Worm (Caenorhabditis elegans) whole organism, L2 larva: Measurements from ENCODE around the gene Y70C5C.1.

Source experiments
- F13H6.1 ChIP-seq: sonication (generic microtip); optimal IDR thresholded peaks from 2 replicates; lab custom pipeline; 2016; ENCODE audit warnings: missing genetic modification characterization, missing compliant biosample characterization
- R02D3.7 ChIP-seq: fragments of 150-350 bp; optimal IDR thresholded peaks from 2 replicates; lab custom pipeline; 2014; ENCODE audit warnings: missing biosample characterization, missing genetic modification characterization
- Y55F3AM.14 ChIP-seq: fragments of 200-800 bp; sonication (Bioruptor generic); optimal IDR thresholded peaks from 2 replicates; lab custom pipeline; 2018; ENCODE audit warnings: mild to moderate bottlenecking, missing genetic modification characterization, missing compliant biosample characterization
- ZK546.5 ChIP-seq: sonication (generic microtip); optimal IDR thresholded peaks from 2 replicates; lab custom pipeline; 2017; ENCODE audit warnings: missing biosample characterization, missing genetic modification characterization
- alr-1 ChIP-seq: fragments of 150-350 bp; optimal IDR thresholded peaks from 2 replicates; lab custom pipeline; 2014; ENCODE audit warnings: missing biosample characterization, missing genetic modification characterization
- aly-2 ChIP-seq: fragments of 150-350 bp; optimal IDR thresholded peaks from 2 replicates; lab custom pipeline; 2014; ENCODE audit warnings: missing biosample characterization, missing genetic modification characterization
- ama-1 ChIP-seq: fragments of 150-350 bp; optimal IDR thresholded peaks from 2 replicates; lab custom pipeline; 2018; ENCODE audit warnings: inconsistent platforms
- blmp-1 ChIP-seq: sonication (generic microtip); optimal IDR thresholded peaks from 2 replicates; lab custom pipeline; 2017; ENCODE audit warnings: missing genetic modification characterization, mild to moderate bottlenecking, missing compliant biosample characterization, antibody characterized with exemption, moderate library complexity; ENCODE audit not compliant: insufficient read depth
- ceh-16 ChIP-seq: fragments of 150-350 bp; optimal IDR thresholded peaks from 2 replicates; lab custom pipeline; 2014; ENCODE audit warnings: missing biosample characterization, missing genetic modification characterization
- crh-2 ChIP-seq: sonication (generic microtip); optimal IDR thresholded peaks from 2 replicates; lab custom pipeline; 2017; ENCODE audit warnings: missing biosample characterization, missing genetic modification characterization
- egl-27 ChIP-seq: sonication (generic microtip); optimal IDR thresholded peaks from 3 replicates; lab custom pipeline; 2017; ENCODE audit warnings: missing biosample characterization, missing genetic modification reagents, missing genetic modification characterization
- elt-1 ChIP-seq: fragments of 150-350 bp; optimal IDR thresholded peaks from 2 replicates; lab custom pipeline; 2014; ENCODE audit warnings: missing biosample characterization, missing genetic modification characterization
- elt-3 ChIP-seq: sonication (generic microtip); optimal IDR thresholded peaks from 2 replicates; lab custom pipeline; 2017; ENCODE audit warnings: missing biosample characterization, missing genetic modification characterization
- fos-1 ChIP-seq: fragments of 150-350 bp; optimal IDR thresholded peaks from 2 replicates; lab custom pipeline; 2014; ENCODE audit warnings: missing biosample characterization, missing genetic modification characterization
- lin-39 ChIP-seq: fragments of 150-350 bp; optimal IDR thresholded peaks from 2 replicates; lab custom pipeline; 2014; ENCODE audit warnings: missing biosample characterization, missing genetic modification reagents, missing genetic modification characterization
- lsy-2 ChIP-seq, 2 experiments: fragments of 150-350 bp in 1 of 2; sonication (generic microtip) in 1 of 2; optimal IDR thresholded peaks; 2 replicates each; lab custom pipeline; 2014 to 2017; ENCODE audit warnings: missing biosample characterization in 2 of 2, missing genetic modification characterization in 2 of 2
- mab-5 ChIP-seq: fragments of 150-350 bp; optimal IDR thresholded peaks from 2 replicates; lab custom pipeline; 2014; ENCODE audit warnings: missing biosample characterization, missing genetic modification characterization
- nhr-12 ChIP-seq: fragments of 150-350 bp; optimal IDR thresholded peaks from 2 replicates; lab custom pipeline; 2014; ENCODE audit warnings: missing biosample characterization, missing genetic modification characterization
- nhr-129 ChIP-seq: fragments of 150-350 bp; optimal IDR thresholded peaks from 2 replicates; lab custom pipeline; 2014; ENCODE audit warnings: missing biosample characterization, missing genetic modification characterization
- nhr-21 ChIP-seq: fragments of 150-350 bp; optimal IDR thresholded peaks from 2 replicates; lab custom pipeline; 2014; ENCODE audit warnings: missing biosample characterization, missing genetic modification characterization
- nhr-237 ChIP-seq: fragments of 150-350 bp; optimal IDR thresholded peaks from 2 replicates; lab custom pipeline; 2014; ENCODE audit warnings: missing biosample characterization, missing genetic modification characterization
- nhr-25 ChIP-seq: fragments of 150-350 bp; sonication (generic microtip); optimal IDR thresholded peaks from 3 replicates; lab custom pipeline; 2014; ENCODE audit warnings: missing biosample characterization, missing genetic modification characterization
- nhr-6 ChIP-seq: fragments of 150-350 bp; optimal IDR thresholded peaks from 2 replicates; lab custom pipeline; 2014; ENCODE audit warnings: missing biosample characterization, missing genetic modification characterization
- nhr-77 ChIP-seq: fragments of 150-350 bp; optimal IDR thresholded peaks from 2 replicates; lab custom pipeline; 2014; ENCODE audit warnings: missing biosample characterization, missing genetic modification characterization
- sem-4 ChIP-seq: fragments of 150-350 bp; optimal IDR thresholded peaks from 2 replicates; lab custom pipeline; 2014; ENCODE audit warnings: missing biosample characterization, missing genetic modification reagents, missing genetic modification characterization
- skn-1 ChIP-seq: sonication (generic microtip); optimal IDR thresholded peaks from 2 replicates; lab custom pipeline; 2017; ENCODE audit warnings: missing biosample characterization, missing genetic modification characterization
- sma-9 ChIP-seq, 2 experiments: fragments of 150-350 bp in 1 of 2; sonication (generic microtip) in 1 of 2; optimal IDR thresholded peaks; 2 replicates each; lab custom pipeline; 2014 to 2016; ENCODE audit warnings: missing genetic modification characterization in 2 of 2, mild to moderate bottlenecking in 1 of 2, missing biosample characterization in 1 of 2, missing compliant biosample characterization in 1 of 2, missing genetic modification reagents in 1 of 2, moderate library complexity in 1 of 2
- snpc-4 ChIP-seq: fragments of 150-350 bp; optimal IDR thresholded peaks from 2 replicates; lab custom pipeline; 2014; ENCODE audit warnings: missing biosample characterization, missing genetic modification characterization
- unc-55 ChIP-seq: fragments of 150-350 bp; sonication (generic microtip); optimal IDR thresholded peaks from 3 replicates; lab custom pipeline; 2014; ENCODE audit warnings: missing biosample characterization, missing genetic modification reagents, missing genetic modification characterization
- zag-1 ChIP-seq: fragments of 150-350 bp; optimal IDR thresholded peaks from 2 replicates; lab custom pipeline; 2014; ENCODE audit warnings: missing biosample characterization, missing genetic modification characterization
- ztf-1 ChIP-seq: fragments of 200-800 bp; sonication (Bioruptor generic); conservative IDR thresholded peaks from 2 replicates; pipeline ENCODE4 v1.3.6; 2022; ENCODE audit warnings: missing genetic modification characterization, missing compliant biosample characterization
- ztf-11 ChIP-seq: sonication (generic microtip); optimal IDR thresholded peaks from 2 replicates; lab custom pipeline; 2017; ENCODE audit warnings: missing biosample characterization, missing genetic modification characterization
- ztf-4 ChIP-seq: fragments of 150-350 bp; optimal IDR thresholded peaks from 2 replicates; lab custom pipeline; 2014; ENCODE audit warnings: missing biosample characterization, missing genetic modification characterization

Gene Y70C5C.1

ce11 chrV:16706549-16706948 lies 6.5 kb downstream of the Y70C5C.1 start, which contains the start of gene clec-9:
TSS of gene clec-9 (minus strand) at chrV:16706649.
- TF ChIP-seq elt-3 (tag; lab: Kevin White, UChicago): no peak
- no peak for TF ChIP-seq ztf-11 (tag; lab: Kevin White, UChicago)
- TF ChIP-seq ZK546.5: no peak
- TF ChIP-seq nhr-21 (tag; lab: Kevin White, UChicago): no peak
- no peak for TF ChIP-seq lsy-2 (tag; optimal IDR thresholded peaks at IDR 0.05; lab: Kevin White, UChicago)
- no peak for TF ChIP-seq ztf-4
- no peak for TF ChIP-seq skn-1 (tag; lab: Kevin White, UChicago)
- no peak for TF ChIP-seq aly-2 (tag; lab: Kevin White, UChicago)

ce11 chrV:16713797-16714196 lies 13.8 kb downstream of the Y70C5C.1 start:
- TF ChIP-seq ama-1: no peak
- TF ChIP-seq sem-4 (tag; lab: Kevin White, UChicago): no peak
- TF ChIP-seq ztf-1 (GFP tag; lab: Robert Waterston, UW): no peak
- no peak for TF ChIP-seq nhr-77 (tag; lab: Kevin White, UChicago)
- no peak for TF ChIP-seq snpc-4 (tag; lab: Kevin White, UChicago)
- no peak for TF ChIP-seq mab-5 (tag; lab: Kevin White, UChicago)
- no peak for TF ChIP-seq nhr-12 (tag; lab: Kevin White, UChicago)
- TF ChIP-seq nhr-6: no peak
- TF ChIP-seq aly-2 (tag; lab: Kevin White, UChicago): no peak
- TF ChIP-seq Y55F3AM.14: no peak
- TF ChIP-seq nhr-129 (tag; lab: Kevin White, UChicago): no peak
- no peak for TF ChIP-seq R02D3.7 (tag; lab: Kevin White, UChicago)
- TF ChIP-seq blmp-1: no peak
- no peak for TF ChIP-seq nhr-25 (tag; lab: Kevin White, UChicago)
- TF ChIP-seq skn-1 (tag; lab: Kevin White, UChicago): no peak
- TF ChIP-seq unc-55 (GFP tag; lab: Kevin White, UChicago): no peak
- no peak for TF ChIP-seq fos-1 (tag; lab: Kevin White, UChicago)
- TF ChIP-seq, all 48 proteins: peak for 0

DNA sequence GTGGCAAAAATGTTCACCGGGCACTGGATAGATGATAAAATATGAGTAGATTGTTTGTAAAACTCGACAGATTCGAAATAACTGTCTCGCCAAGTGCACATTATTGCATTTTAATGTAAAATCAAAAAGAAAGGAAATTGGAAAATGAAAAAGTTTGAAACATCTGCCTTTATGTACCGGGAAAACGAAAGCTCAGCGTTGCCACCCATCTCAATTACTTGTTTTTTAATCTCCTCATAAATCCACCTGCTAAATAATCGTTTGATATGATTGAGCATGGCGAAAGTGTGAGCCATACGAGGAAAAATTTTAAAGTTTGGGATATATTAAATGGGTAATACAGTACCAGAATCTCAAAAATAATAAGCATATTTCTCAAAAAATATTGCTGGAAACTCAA lies 16.6 kb downstream of the Y70C5C.1 start, which contains the start of gene srh-137:
Gene srh-137, minus strand, starts transcription at position 101 of the 400 bp plus-strand sequence.
- TF ChIP-seq ztf-11 (tag; lab: Kevin White, UChicago): no peak
- TF ChIP-seq fos-1 (tag; lab: Kevin White, UChicago): no peak
- no peak for TF ChIP-seq alr-1 (tag; lab: Kevin White, UChicago)
- no peak for TF ChIP-seq sem-4 (tag; lab: Kevin White, UChicago)
- TF ChIP-seq sma-9 (GFP tag; optimal IDR thresholded peaks at IDR 0.05; lab: Kevin White, UChicago): no peak
- TF ChIP-seq sma-9 (tag; optimal IDR thresholded peaks at IDR 0.05; lab: Kevin White, UChicago): no peak

DNA sequence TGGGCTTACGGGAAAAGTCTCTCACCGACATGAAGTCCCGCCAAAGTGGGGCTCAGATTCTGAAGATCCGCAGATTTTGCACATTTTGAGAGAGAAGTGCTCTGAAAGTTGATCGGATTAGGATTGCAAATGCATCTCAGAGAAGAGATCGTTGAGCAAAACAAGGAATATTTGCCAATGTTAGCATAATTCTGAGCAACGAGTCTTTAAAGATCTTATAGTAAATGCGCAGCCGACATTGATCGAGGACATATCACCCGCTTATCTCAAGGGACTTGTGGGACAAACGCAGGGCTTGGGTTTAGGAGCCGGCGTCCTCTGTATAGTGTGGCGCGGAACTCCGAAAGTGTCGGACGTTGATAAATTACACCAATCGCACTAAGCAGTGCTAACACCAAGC lies 23.7 kb downstream of the Y70C5C.1 start, which contains the start of gene nhr-112:
Gene nhr-112, minus strand, starts transcription at position 101 of the 400 bp plus-strand sequence.
- TF ChIP-seq ceh-16 (tag; lab: Kevin White, UChicago) (no peak), lin-39 (no peak), zag-1 (tag; lab: Kevin White, UChicago) (no peak), ZK546.5 (no peak), ztf-4 (no peak), aly-2 (tag; lab: Kevin White, UChicago) (no peak), sma-9 (GFP tag; optimal IDR thresholded peaks at IDR 0.05; lab: Kevin White, UChicago) (no peak), sma-9 (tag; optimal IDR thresholded peaks at IDR 0.05; lab: Kevin White, UChicago) (no peak), nhr-237 (no peak), egl-27 (no peak), snpc-4 (tag; lab: Kevin White, UChicago) (no peak), elt-3 (tag; lab: Kevin White, UChicago) (no peak), mab-5 (tag; lab: Kevin White, UChicago) (no peak), F13H6.1 (no peak), blmp-1 (no peak), elt-1 (no peak), R02D3.7 (tag; lab: Kevin White, UChicago) (no peak), crh-2 (no peak), ama-1 (no peak)

- TF ChIP-seq fos-1 (tag; lab: Kevin White, UChicago): peak; percentile 41
- peak; percentile 75 for TF ChIP-seq sma-9 (GFP tag; optimal IDR thresholded peaks at IDR 0.05; lab: Kevin White, UChicago)
- no peak for TF ChIP-seq sma-9 (tag; optimal IDR thresholded peaks at IDR 0.05; lab: Kevin White, UChicago)
- no peak for TF ChIP-seq ztf-1 (GFP tag; lab: Robert Waterston, UW)
- peak; percentile 42 for TF ChIP-seq nhr-129 (tag; lab: Kevin White, UChicago)
Measured at ce11 chrV:16724574-16724973, 24.6 kb downstream of the Y70C5C.1 start.
